Worm (Caenorhabditis elegans) whole organism, mixed stage, embryonic: ENCODE data around the gene F10D2.16.

Experiments used
- flh-1 ChIP-seq: fragments of 200-800 bp; sonication (Bioruptor generic); optimal IDR thresholded peaks from 2 replicates; lab custom pipeline; 2018; ENCODE audit warnings: mild to moderate bottlenecking, missing genetic modification characterization, moderate library complexity, missing compliant biosample characterization
- hlh-1 ChIP-seq: fragments of 150-350 bp; optimal IDR thresholded peaks from 2 replicates; lab custom pipeline; 2014; ENCODE audit warnings: missing biosample characterization, missing genetic modification reagents, missing genetic modification characterization
- snpc-4 ChIP-seq: fragments of 150-350 bp; optimal IDR thresholded peaks from 2 replicates; lab custom pipeline; 2014; ENCODE audit warnings: missing biosample characterization, missing genetic modification characterization
- ztf-11 ChIP-seq: fragments of 150-350 bp; optimal IDR thresholded peaks from 2 replicates; lab custom pipeline; 2014; ENCODE audit warnings: missing biosample characterization, missing genetic modification characterization

DNA sequence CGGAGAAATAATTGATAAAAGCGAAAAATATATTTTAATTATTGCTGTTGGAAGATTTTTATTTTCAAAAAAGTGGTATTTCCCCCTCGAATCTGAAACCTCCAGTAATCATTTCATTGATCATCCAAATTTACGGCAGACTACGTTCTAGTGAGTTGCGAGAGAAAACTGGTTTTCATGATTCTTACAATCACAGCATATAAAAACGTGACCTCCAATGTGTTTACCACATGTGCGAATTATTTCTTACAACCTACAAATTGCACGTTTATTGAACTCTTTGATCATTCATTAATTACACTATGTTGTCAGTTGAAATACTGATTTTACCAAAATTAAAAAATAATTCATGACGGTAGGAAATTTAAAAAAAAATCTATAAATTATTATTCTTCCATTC, 44.8 kb upstream of the F10D2.16 start:
- TF ChIP-seq flh-1 (GFP tag; lab: Kevin White, UChicago) (no peak), ztf-11 (tag; lab: Kevin White, UChicago) (no peak), hlh-1 (tag; lab: Kevin White, UChicago) (no peak), snpc-4 (no peak)
